Worm (Caenorhabditis elegans) whole organism, early embryonic: ENCODE measurements around the gene sup-36.

Source experiments
- B0310.2 ChIP-seq: sonication (generic microtip); optimal IDR thresholded peaks from 2 replicates; lab custom pipeline; 2016; ENCODE audit warnings: mild to moderate bottlenecking, missing genetic modification characterization, missing compliant biosample characterization
- aly-1 ChIP-seq: sonication (generic microtip); optimal IDR thresholded peaks from 2 replicates; lab custom pipeline; 2016; ENCODE audit warnings: missing genetic modification characterization, missing compliant biosample characterization
- ama-1 ChIP-seq: fragments of 150-350 bp; optimal IDR thresholded peaks from 2 replicates; lab custom pipeline; 2014
- ceh-13 ChIP-seq: fragments of 200-800 bp; sonication (Bioruptor generic); optimal IDR thresholded peaks from 2 replicates; lab custom pipeline; 2018; ENCODE audit warnings: mild to moderate bottlenecking, missing genetic modification characterization, missing compliant biosample characterization
- flt-1 ChIP-seq: fragments of 200-800 bp; sonication (Bioruptor generic); IDR thresholded peaks from 2 replicates; pipeline ENCODE4 v1.3.6; 2022; ENCODE audit warnings: missing genetic modification characterization, missing compliant biosample characterization
- hmbx-1 ChIP-seq: sonication (generic microtip); optimal IDR thresholded peaks from 2 replicates; lab custom pipeline; 2016; ENCODE audit warnings: mild to moderate bottlenecking, missing genetic modification characterization, missing compliant biosample characterization
- pes-1 ChIP-seq: fragments of 200-800 bp; sonication (Bioruptor generic); IDR thresholded peaks from 2 replicates; pipeline ENCODE4 v1.3.6; 2022; ENCODE audit warnings: missing genetic modification reagents, missing genetic modification characterization, missing compliant biosample characterization
- tra-4 ChIP-seq: sonication (generic microtip); optimal IDR thresholded peaks from 2 replicates; lab custom pipeline; 2017; ENCODE audit warnings: missing genetic modification characterization, missing compliant biosample characterization

ce11 chrIV:6607059-6607458 lies 5.6 kb downstream of the sup-36 start:
- no peak for TF ChIP-seq flt-1 (GFP tag; lab: Robert Waterston, UW)
- TF ChIP-seq ama-1 (lab: Kevin White, UChicago), result no peak
- no peak for TF ChIP-seq aly-1 (tag; lab: Kevin White, UChicago)
- no peak for TF ChIP-seq tra-4
- no peak for TF ChIP-seq pes-1 (GFP tag; lab: Robert Waterston, UW)
- TF ChIP-seq ceh-13 (GFP tag; lab: Kevin White, UChicago), result no peak
- no peak for TF ChIP-seq B0310.2 (tag; lab: Kevin White, UChicago)
- TF ChIP-seq hmbx-1, result no peak
